Worm (Caenorhabditis elegans) whole organism, young adult: ENCODE measurements around the gene cal-4.

Experiments used
- B0261.1 ChIP-seq: sonication (generic microtip); optimal IDR thresholded peaks from 2 replicates; lab custom pipeline; 2016; ENCODE audit warnings: mild to moderate bottlenecking, missing genetic modification characterization, moderate library complexity, missing compliant biosample characterization
- D2030.7 ChIP-seq: fragments of 200-800 bp; sonication (Bioruptor generic); IDR thresholded peaks from 2 replicates; pipeline ENCODE4 v1.3.6; 2022; ENCODE audit warnings: missing genetic modification reagents, missing genetic modification characterization, missing compliant biosample characterization
- attf-6 ChIP-seq: fragments of 200-800 bp; sonication (Bioruptor generic); IDR thresholded peaks from 2 replicates; pipeline ENCODE4 v1.3.6; 2022; ENCODE audit warnings: missing genetic modification reagents, missing genetic modification characterization, missing compliant biosample characterization
- mcd-1 ChIP-seq: fragments of 200-800 bp; sonication (Bioruptor generic); IDR thresholded peaks from 2 replicates; pipeline ENCODE4 v1.3.6; 2022; ENCODE audit warnings: missing genetic modification reagents, missing genetic modification characterization, missing compliant biosample characterization
- nhr-90 ChIP-seq: sonication (generic microtip); optimal IDR thresholded peaks from 2 replicates; lab custom pipeline; 2016; ENCODE audit warnings: missing genotype, mild to moderate bottlenecking, missing genetic modification characterization, missing compliant biosample characterization
- pha-4 ChIP-seq: fragments of 150-350 bp; sonication (generic microtip); optimal IDR thresholded peaks from 2 replicates; lab custom pipeline; 2014; ENCODE audit warnings: missing biosample characterization, missing genetic modification reagents, missing genetic modification characterization
- sea-2 ChIP-seq: fragments of 200-800 bp; sonication (Bioruptor generic); IDR thresholded peaks from 2 replicates; pipeline ENCODE4 v1.3.6; 2022; ENCODE audit warnings: missing genetic modification characterization, missing compliant biosample characterization
- tlf-1 ChIP-seq: fragments of 200-800 bp; sonication (Bioruptor generic); optimal IDR thresholded peaks from 2 replicates; lab custom pipeline; 2018; ENCODE audit warnings: mild to moderate bottlenecking, missing genetic modification characterization, missing compliant biosample characterization

DNA sequence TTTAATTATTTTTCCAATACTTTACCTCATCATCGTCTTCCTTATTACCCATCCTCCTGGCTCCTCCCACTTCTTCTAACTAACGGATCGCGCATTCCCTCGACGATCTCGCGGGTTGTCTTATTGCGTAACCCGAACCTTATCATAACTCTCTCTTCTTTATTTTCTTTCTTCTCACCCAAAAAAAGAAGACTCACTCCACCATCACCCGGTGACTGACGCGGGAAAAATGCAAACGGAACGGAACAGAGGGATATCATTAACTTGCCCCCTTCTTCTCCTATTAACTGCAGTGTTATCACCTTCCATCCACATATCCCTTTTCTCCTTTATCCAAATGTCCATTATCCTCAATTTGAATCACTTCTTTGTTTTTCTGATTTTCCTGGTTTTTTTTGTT, 48.9 kb downstream of the cal-4 start:
- TF ChIP-seq pha-4 (tag; lab: Kevin White, UChicago) (no peak), mcd-1 (GFP tag; lab: Robert Waterston, UW) (no peak), D2030.7 (GFP tag; lab: Robert Waterston, UW) (no peak), nhr-90 (no peak), attf-6 (no peak), B0261.1 (tag; lab: Kevin White, UChicago) (no peak), tlf-1 (GFP tag; lab: Kevin White, UChicago) (no peak), sea-2 (no peak)
